Fruit fly (Drosophila melanogaster) whole organism, embryonic: Measurements from ENCODE around the gene D1.

Source experiments
- Atf3 ChIP-seq: fragments of 200-800 bp; sonication (Bioruptor generic); optimal IDR thresholded peaks from 3 replicates; lab custom pipeline; 2016; ENCODE audit warnings: missing biosample characterization, missing genetic modification characterization
- B-H1 ChIP-seq: fragments of 200-800 bp; sonication (Bioruptor generic); IDR thresholded peaks from 3 replicates; pipeline ENCODE4 v1.3.6; 2022; ENCODE audit warnings: missing biosample characterization, missing genetic modification characterization
- Bdp1 ChIP-seq: fragments of 200-800 bp; sonication (Bioruptor generic); optimal IDR thresholded peaks from 3 replicates; lab custom pipeline; 2016; ENCODE audit warnings: missing biosample characterization, missing genetic modification characterization
- CG10366 ChIP-seq: fragments of 200-800 bp; sonication (Bioruptor generic); IDR thresholded peaks from 2 replicates; pipeline ENCODE4 v1.3.6; 2022; ENCODE audit warnings: missing biosample characterization, missing genetic modification characterization
- CG12219 ChIP-seq: fragments of 200-800 bp; sonication (Bioruptor generic); optimal IDR thresholded peaks from 3 replicates; lab custom pipeline; 2018; ENCODE audit warnings: missing biosample characterization, mild to moderate bottlenecking, missing genetic modification characterization
- CG13123 ChIP-seq: fragments of 200-800 bp; sonication (Bioruptor generic); optimal IDR thresholded peaks from 2 replicates; lab custom pipeline; 2016; ENCODE audit warnings: missing biosample characterization, missing genetic modification characterization
- CG13424 ChIP-seq: fragments of 200-800 bp; sonication (Bioruptor generic); optimal IDR thresholded peaks from 2 replicates; lab custom pipeline; 2019; ENCODE audit warnings: missing biosample characterization, mild to moderate bottlenecking, missing genetic modification characterization, moderate library complexity
- CG14667 ChIP-seq: fragments of 200-800 bp; sonication (Bioruptor generic); IDR thresholded peaks from 2 replicates; pipeline ENCODE4 v1.3.6; 2022; ENCODE audit warnings: missing biosample characterization, missing genetic modification characterization
- CG1602 ChIP-seq: fragments of 200-800 bp; sonication (Bioruptor generic); optimal IDR thresholded peaks from 3 replicates; lab custom pipeline; 2016; ENCODE audit warnings: missing biosample characterization, missing genetic modification characterization
- CG17802 ChIP-seq: fragments of 200-800 bp; sonication (Bioruptor generic); optimal IDR thresholded peaks from 2 replicates; lab custom pipeline; 2018; ENCODE audit warnings: missing biosample characterization, mild to moderate bottlenecking, missing genetic modification characterization, moderate library complexity
- CG1832 ChIP-seq: fragments of 200-800 bp; sonication (Bioruptor generic); optimal IDR thresholded peaks from 2 replicates; lab custom pipeline; 2017; ENCODE audit warnings: missing biosample characterization, mild to moderate bottlenecking, missing genetic modification characterization, inconsistent platforms
- CG18476 ChIP-seq: fragments of 200-800 bp; sonication (Bioruptor generic); optimal IDR thresholded peaks from 2 replicates; lab custom pipeline; 2016; ENCODE audit warnings: missing biosample characterization, mild to moderate bottlenecking, missing genetic modification characterization
- CG2116 ChIP-seq: fragments of 200-800 bp; sonication (Bioruptor generic); optimal IDR thresholded peaks from 3 replicates; lab custom pipeline; 2018; ENCODE audit warnings: missing biosample characterization, mild to moderate bottlenecking, missing genetic modification characterization
- CG32767 ChIP-seq: fragments of 200-800 bp; sonication (Bioruptor generic); IDR thresholded peaks from 2 replicates; pipeline ENCODE4 v1.3.6; 2022; ENCODE audit warnings: missing biosample characterization, missing genetic modification characterization
- CG34422 ChIP-seq: fragments of 200-800 bp; sonication (Bioruptor generic); IDR thresholded peaks from 3 replicates; pipeline ENCODE4 v1.3.6; 2022; ENCODE audit warnings: missing biosample characterization, missing genetic modification characterization
- CG4707 ChIP-seq: fragments of 200-800 bp; sonication (Bioruptor generic); optimal IDR thresholded peaks from 2 replicates; lab custom pipeline; 2018; ENCODE audit warnings: missing biosample characterization, mild to moderate bottlenecking, missing genetic modification characterization, moderate library complexity
- CG5245 ChIP-seq: fragments of 200-800 bp; sonication (Bioruptor generic); optimal IDR thresholded peaks from 3 replicates; lab custom pipeline; 2016; ENCODE audit warnings: missing biosample characterization, missing genetic modification characterization
- CG6254 ChIP-seq: fragments of 200-800 bp; sonication (Bioruptor generic); optimal IDR thresholded peaks from 3 replicates; lab custom pipeline; 2017; ENCODE audit warnings: mild to moderate bottlenecking, missing biosample characterization, missing genetic modification reagents, missing genetic modification characterization
- CG6791 ChIP-seq: fragments of 200-800 bp; sonication (Bioruptor generic); IDR thresholded peaks from 3 replicates; pipeline ENCODE4 v1.3.6; 2022; ENCODE audit warnings: missing biosample characterization, missing genetic modification characterization; ENCODE audit not compliant: partially characterized antibody
- CG8281 ChIP-seq: fragments of 200-800 bp; sonication (Bioruptor generic); optimal IDR thresholded peaks from 2 replicates; lab custom pipeline; 2018; ENCODE audit warnings: missing biosample characterization, mild to moderate bottlenecking, missing genetic modification characterization, moderate library complexity
- CG9797 ChIP-seq: fragments of 200-800 bp; sonication (Bioruptor generic); optimal IDR thresholded peaks from 3 replicates; lab custom pipeline; 2018; ENCODE audit warnings: missing biosample characterization, mild to moderate bottlenecking, missing genetic modification characterization
- CTCF ChIP-seq: fragments of 200-800 bp; sonication (Bioruptor generic); optimal IDR thresholded peaks from 2 replicates; lab custom pipeline; 2017; ENCODE audit warnings: missing biosample characterization, mild to moderate bottlenecking, missing genetic modification characterization, moderate library complexity
- Camta ChIP-seq: fragments of 200-800 bp; sonication (Bioruptor generic); optimal IDR thresholded peaks from 2 replicates; lab custom pipeline; 2016; ENCODE audit warnings: missing biosample characterization, missing genetic modification characterization
- Dbx ChIP-seq: fragments of 200-800 bp; sonication (Bioruptor generic); IDR thresholded peaks from 3 replicates; pipeline ENCODE4 v1.3.6; 2022; ENCODE audit warnings: missing biosample characterization, missing genetic modification characterization
- Deaf1 ChIP-seq: fragments of 200-800 bp; optimal IDR thresholded peaks from 3 replicates; lab custom pipeline; 2019; ENCODE audit warnings: missing biosample characterization, mild to moderate bottlenecking, missing genetic modification characterization, moderate library complexity
- Fer2 ChIP-seq: fragments of 200-800 bp; sonication (Bioruptor generic); optimal IDR thresholded peaks from 2 replicates; lab custom pipeline; 2018; ENCODE audit warnings: missing biosample characterization, mild to moderate bottlenecking, missing genetic modification characterization, moderate library complexity
- Mad ChIP-seq: fragments of 200-800 bp; sonication (Bioruptor generic); optimal IDR thresholded peaks from 2 replicates; lab custom pipeline; 2016; ENCODE audit warnings: missing biosample characterization, missing genetic modification characterization
- Mrtf ChIP-seq: fragments of 200-800 bp; sonication (Bioruptor generic); IDR thresholded peaks from 3 replicates; pipeline ENCODE4 v1.3.6; 2022; ENCODE audit warnings: missing biosample characterization, missing genetic modification characterization
- Opbp ChIP-seq: fragments of 200-800 bp; sonication (Bioruptor generic); IDR thresholded peaks from 3 replicates; pipeline ENCODE4 v1.3.6; 2022; ENCODE audit warnings: missing biosample characterization, missing genetic modification characterization; ENCODE audit not compliant: partially characterized antibody
- Scr ChIP-seq: fragments of 200-800 bp; sonication (Bioruptor generic); IDR thresholded peaks from 2 replicates; pipeline ENCODE4 v1.3.6; 2022; ENCODE audit warnings: missing biosample characterization, missing genetic modification characterization; ENCODE audit not compliant: partially characterized antibody
- Sry-δ ChIP-seq: fragments of 200-800 bp; sonication (Bioruptor generic); optimal IDR thresholded peaks from 2 replicates; lab custom pipeline; 2016; ENCODE audit warnings: missing biosample characterization, missing genetic modification characterization
- abd-A ChIP-seq: fragments of 200-800 bp; sonication (Bioruptor generic); optimal IDR thresholded peaks from 3 replicates; lab custom pipeline; 2019; ENCODE audit warnings: missing biosample characterization, mild to moderate bottlenecking, missing genetic modification characterization, moderate library complexity
- ato ChIP-seq: fragments of 200-800 bp; sonication (Bioruptor generic); IDR thresholded peaks from 2 replicates; pipeline ENCODE4 v1.3.6; 2022; ENCODE audit warnings: missing biosample characterization, missing genetic modification characterization; ENCODE audit not compliant: partially characterized antibody
- bab2 ChIP-seq: fragments of 200-800 bp; sonication (Bioruptor generic); optimal IDR thresholded peaks from 2 replicates; lab custom pipeline; 2016; ENCODE audit warnings: missing biosample characterization, missing genetic modification characterization
- cwo ChIP-seq: fragments of 200-800 bp; sonication (Bioruptor generic); optimal IDR thresholded peaks from 3 replicates; lab custom pipeline; 2017; ENCODE audit warnings: missing biosample characterization, missing genetic modification characterization, mild to moderate bottlenecking, moderate library complexity, missing genetic modification reagents
- dm ChIP-seq: fragments of 200-800 bp; sonication (Bioruptor generic); optimal IDR thresholded peaks from 3 replicates; lab custom pipeline; 2016; ENCODE audit warnings: missing biosample characterization, missing genetic modification characterization
- en ChIP-seq: fragments of 200-800 bp; sonication (Bioruptor generic); optimal IDR thresholded peaks from 2 replicates; lab custom pipeline; 2016; ENCODE audit warnings: missing biosample characterization, missing genetic modification characterization
- gfzf ChIP-seq: fragments of 200-800 bp; sonication (Bioruptor generic); optimal IDR thresholded peaks from 2 replicates; lab custom pipeline; 2016; ENCODE audit warnings: missing biosample characterization, mild to moderate bottlenecking, missing genetic modification characterization, moderate library complexity
- gro ChIP-seq: fragments of 200-800 bp; sonication (Bioruptor generic); optimal IDR thresholded peaks from 2 replicates; lab custom pipeline; 2016; ENCODE audit warnings: missing biosample characterization, missing genetic modification characterization
- gt ChIP-seq: fragments of 200-800 bp; sonication (Bioruptor generic); IDR thresholded peaks from 2 replicates; pipeline ENCODE4 v1.3.6; 2022; ENCODE audit warnings: missing biosample characterization, missing genetic modification characterization
- inv ChIP-seq: fragments of 200-800 bp; sonication (Bioruptor generic); IDR thresholded peaks from 2 replicates; pipeline ENCODE4 v1.3.6; 2022; ENCODE audit warnings: missing biosample characterization, missing genetic modification characterization; ENCODE audit not compliant: partially characterized antibody
- mirr ChIP-seq: fragments of 200-800 bp; sonication (Bioruptor generic); optimal IDR thresholded peaks from 3 replicates; lab custom pipeline; 2018; ENCODE audit warnings: missing biosample characterization, mild to moderate bottlenecking, missing genetic modification characterization
- oc ChIP-seq: fragments of 200-800 bp; sonication (Bioruptor generic); optimal IDR thresholded peaks from 2 replicates; lab custom pipeline; 2018; ENCODE audit warnings: missing biosample characterization, mild to moderate bottlenecking, missing genetic modification characterization, moderate library complexity
- pros ChIP-seq: fragments of 200-800 bp; sonication (Bioruptor generic); optimal IDR thresholded peaks from 3 replicates; lab custom pipeline; 2019; ENCODE audit warnings: missing biosample characterization, mild to moderate bottlenecking, missing genetic modification characterization, moderate library complexity
- sens ChIP-seq: fragments of 200-800 bp; sonication (Bioruptor generic); peaks from one replicate; lab custom pipeline; 2016; ENCODE audit warnings: missing biosample characterization, missing genetic modification characterization
- slou ChIP-seq: fragments of 200-800 bp; sonication (Bioruptor generic); optimal IDR thresholded peaks from 3 replicates; lab custom pipeline; 2016; ENCODE audit warnings: missing biosample characterization, missing genetic modification characterization
- sob ChIP-seq: fragments of 200-800 bp; sonication (Bioruptor generic); IDR thresholded peaks from 2 replicates; pipeline ENCODE4 v1.3.6; 2022; ENCODE audit warnings: missing biosample characterization, missing genetic modification characterization
- tin ChIP-seq: fragments of 200-800 bp; sonication (Bioruptor generic); optimal IDR thresholded peaks from 3 replicates; lab custom pipeline; 2016; ENCODE audit warnings: missing biosample characterization, missing genetic modification characterization
- trem ChIP-seq: fragments of 200-800 bp; optimal IDR thresholded peaks from 3 replicates; lab custom pipeline; 2019; ENCODE audit warnings: missing biosample characterization, mild to moderate bottlenecking, missing genetic modification characterization, moderate library complexity
- zf30C ChIP-seq: fragments of 200-800 bp; sonication (Bioruptor generic); optimal IDR thresholded peaks from 3 replicates; lab custom pipeline; 2018; ENCODE audit warnings: missing biosample characterization, mild to moderate bottlenecking, missing genetic modification characterization

The D1 gene

dm6 chr3R:9220064-9220864, 20.2 kb downstream of the D1 start (continued):
- TF ChIP-seq mirr (GFP tag; lab: Kevin White, UChicago) (no peak), Deaf1 (tag; lab: Kevin White, UChicago) (peak; percentile 54), CG32767 (no peak), tin (GFP tag; lab: Kevin White, UChicago) (peak; percentile 17), Atf3 (no peak), CG1602 (GFP tag; lab: Kevin White, UChicago) (peak; percentile 0), pros (GFP tag; lab: Kevin White, UChicago) (peak; percentile 86), CG5245 (GFP tag; lab: Kevin White, UChicago) (no peak), Camta (GFP tag; lab: Kevin White, UChicago) (peak; percentile 49), B-H1 (GFP tag; lab: Robert Waterston, UW) (no peak), CTCF (GFP tag; lab: Kevin White, UChicago) (no peak), gro (GFP tag; lab: Kevin White, UChicago) (no peak), CG14667 (no peak), gt (no peak), ato (GFP tag; lab: Robert Waterston, UW) (no peak), CG13424 (tag; lab: Kevin White, UChicago) (no peak), Bdp1 (GFP tag; lab: Kevin White, UChicago) (no peak), CG1832 (peak; percentile 80), CG9797 (GFP tag; lab: Kevin White, UChicago) (no peak), abd-A (tag; lab: Kevin White, UChicago) (peak; percentile 93), Mad (GFP tag; lab: Kevin White, UChicago) (no peak), CG10366 (GFP tag; lab: Robert Waterston, UW) (peak; percentile 30; the same call in 1 of the 2 replicates), oc (tag; lab: Kevin White, UChicago) (peak; percentile 2), CG17802 (tag; lab: Kevin White, UChicago) (no peak), inv (no peak), bab2 (GFP tag; lab: Kevin White, UChicago) (peak; percentile 15), en (GFP tag; lab: Kevin White, UChicago) (peak; percentile 10), CG8281 (no peak), CG12219 (GFP tag; lab: Kevin White, UChicago) (no peak), slou (GFP tag; lab: Kevin White, UChicago) (peak; percentile 11), CG18476 (GFP tag; lab: Kevin White, UChicago) (peak; percentile 16), CG4707 (GFP tag; lab: Kevin White, UChicago) (no peak), Sry-δ (GFP tag; lab: Kevin White, UChicago) (no peak), CG2116 (GFP tag; lab: Kevin White, UChicago) (peak; percentile 38), sob (GFP tag; lab: Robert Waterston, UW) (peak; percentile 47; the same call in 1 of the 2 replicates), dm (GFP tag; lab: Kevin White, UChicago) (no peak), CG6254 (GFP tag; lab: Kevin White, UChicago) (peak; percentile 18), CG13123 (no peak), zf30C (GFP tag; lab: Kevin White, UChicago) (peak; percentile 46), trem (tag; lab: Kevin White, UChicago) (peak; percentile 4), Fer2 (no peak), CG34422 (GFP tag; lab: Robert Waterston, UW) (no peak), sens (GFP tag; lab: Kevin White, UChicago) (peak; percentile 80), Mrtf (GFP tag; lab: Robert Waterston, UW) (no peak), Scr (peak; percentile 12; the same call in 1 of the 2 replicates), CG6791 (no peak), Dbx (peak; percentile 72), gfzf (no peak), Opbp (GFP tag; lab: Robert Waterston, UW) (no peak), cwo (GFP tag; lab: Kevin White, UChicago) (peak; percentile 47)
